Worm (Caenorhabditis elegans): ENCODE measurements around the gene Y50D4A.6.

- TF ChIP-seq lin-11 (tag; optimal IDR thresholded peaks at IDR 0.05) (no peak), unc-55 (GFP tag; optimal IDR thresholded peaks at IDR 0.05) (no peak), ceh-31 (tag; optimal IDR thresholded peaks at IDR 0.05) (peak; percentile 63), nfya-1 (tag; optimal IDR thresholded peaks at IDR 0.05) (peak; percentile 47), odd-2 (tag; optimal IDR thresholded peaks at IDR 0.05) (no peak), fax-1 (tag; optimal IDR thresholded peaks at IDR 0.05) (no peak), hlh-30 (tag; optimal IDR thresholded peaks at IDR 0.05; ENCODE audit: insufficient read depth) (no peak), nhr-11 (tag; optimal IDR thresholded peaks at IDR 0.05) (no peak), C38D4.7 (GFP tag; optimal IDR thresholded peaks at IDR 0.05) (no peak), elt-2 (tag; optimal IDR thresholded peaks at IDR 0.05) (no peak)
Observed at ce11 chrV:1153925-1154324, 45.1 kb downstream of the Y50D4A.6 start.

All from whole organism, late embryonic.